Worm (Caenorhabditis elegans) whole organism, late embryonic: ENCODE results near the gene sec-24.2.
"Not testable (repeated sequence)": the region's sequence is repeated elsewhere in the genome, so short reads cannot be mapped to it uniquely, and the experiment has no call there.

Experiments
- C38D4.7 ChIP-seq: fragments of 200-800 bp; sonication (Bioruptor generic); optimal IDR thresholded peaks from 2 replicates; lab custom pipeline; 2018; ENCODE audit warnings: mild to moderate bottlenecking, missing genetic modification characterization, moderate library complexity, missing compliant biosample characterization
- K02D7.2 ChIP-seq: sonication (generic microtip); optimal IDR thresholded peaks from 2 replicates; lab custom pipeline; 2017; ENCODE audit warnings: mild to moderate bottlenecking, missing genetic modification characterization, missing compliant biosample characterization
- ahr-1 ChIP-seq: sonication (generic microtip); optimal IDR thresholded peaks from 2 replicates; lab custom pipeline; 2016; ENCODE audit warnings: missing genetic modification characterization, missing compliant biosample characterization
- ceh-14 ChIP-seq: sonication (generic microtip); optimal IDR thresholded peaks from 2 replicates; lab custom pipeline; 2016; ENCODE audit warnings: missing genotype, missing genetic modification characterization, missing compliant biosample characterization
- ceh-18 ChIP-seq: sonication (generic microtip); optimal IDR thresholded peaks from 2 replicates; lab custom pipeline; 2016; ENCODE audit warnings: missing genetic modification characterization, missing compliant biosample characterization
- ceh-19 ChIP-seq: fragments of 200-800 bp; sonication (Bioruptor generic); optimal IDR thresholded peaks from 2 replicates; lab custom pipeline; 2018; ENCODE audit warnings: mild to moderate bottlenecking, missing genetic modification characterization, missing compliant biosample characterization
- ceh-2 ChIP-seq: sonication (generic microtip); optimal IDR thresholded peaks from 2 replicates; lab custom pipeline; 2016; ENCODE audit warnings: missing genotype, missing genetic modification characterization, missing compliant biosample characterization
- ceh-30 ChIP-seq: fragments of 150-350 bp; optimal IDR thresholded peaks from 2 replicates; lab custom pipeline; 2014; ENCODE audit warnings: missing biosample characterization, missing genetic modification characterization
- ceh-45 ChIP-seq: fragments of 200-800 bp; sonication (Bioruptor generic); IDR thresholded peaks from 2 replicates; pipeline ENCODE4 v1.3.6; 2022; ENCODE audit warnings: missing genetic modification reagents, missing genetic modification characterization, missing compliant biosample characterization
- ceh-48 ChIP-seq: sonication (generic microtip); optimal IDR thresholded peaks from 2 replicates; lab custom pipeline; 2016; ENCODE audit warnings: missing genetic modification characterization, inconsistent platforms, missing compliant biosample characterization
- ceh-6 ChIP-seq: fragments of 200-800 bp; sonication (Bioruptor generic); optimal IDR thresholded peaks from 2 replicates; lab custom pipeline; 2018; ENCODE audit warnings: mild to moderate bottlenecking, missing genetic modification characterization, missing compliant biosample characterization
- ceh-9 ChIP-seq: sonication (generic microtip); optimal IDR thresholded peaks from 2 replicates; lab custom pipeline; 2016; ENCODE audit warnings: mild to moderate bottlenecking, missing genetic modification characterization, inconsistent platforms, missing compliant biosample characterization
- elt-2 ChIP-seq: sonication (generic microtip); optimal IDR thresholded peaks from 2 replicates; lab custom pipeline; 2016; ENCODE audit warnings: missing genetic modification reagents, missing genetic modification characterization, missing compliant biosample characterization
- eyg-1 ChIP-seq: sonication (generic microtip); optimal IDR thresholded peaks from 2 replicates; lab custom pipeline; 2016; ENCODE audit warnings: missing genotype, missing genetic modification characterization, missing compliant biosample characterization
- fkh-6 ChIP-seq: sonication (generic microtip); optimal IDR thresholded peaks from 2 replicates; lab custom pipeline; 2016; ENCODE audit warnings: missing genetic modification characterization, missing compliant biosample characterization
- hlh-30 ChIP-seq: sonication (generic microtip); optimal IDR thresholded peaks from 2 replicates; lab custom pipeline; 2017; ENCODE audit warnings: antibody characterized with exemption, missing genetic modification characterization, missing compliant biosample characterization; ENCODE audit not compliant: insufficient read depth
- hlh-6 ChIP-seq: sonication (generic microtip); optimal IDR thresholded peaks from 2 replicates; lab custom pipeline; 2016; ENCODE audit warnings: missing genotype, missing genetic modification characterization, missing compliant biosample characterization
- hlh-8 ChIP-seq: sonication (generic microtip); optimal IDR thresholded peaks from 2 replicates; lab custom pipeline; 2016; ENCODE audit warnings: missing genotype, missing genetic modification characterization, missing compliant biosample characterization
- lin-11 ChIP-seq: fragments of 200-800 bp; sonication (Bioruptor generic); optimal IDR thresholded peaks from 2 replicates; lab custom pipeline; 2018; ENCODE audit warnings: mild to moderate bottlenecking, missing genetic modification characterization, missing compliant biosample characterization
- madf-2 ChIP-seq: sonication (generic microtip); optimal IDR thresholded peaks from 2 replicates; lab custom pipeline; 2017; ENCODE audit warnings: missing genetic modification characterization, missing compliant biosample characterization
- mec-3 ChIP-seq: sonication (generic microtip); optimal IDR thresholded peaks from 2 replicates; lab custom pipeline; 2016; ENCODE audit warnings: borderline replicate concordance, missing genetic modification characterization, missing compliant biosample characterization
- nfya-1 ChIP-seq: sonication (generic microtip); optimal IDR thresholded peaks from 2 replicates; lab custom pipeline; 2017; ENCODE audit warnings: missing genetic modification characterization, mild to moderate bottlenecking, missing compliant biosample characterization, antibody characterized with exemption, moderate library complexity
- nhr-11 ChIP-seq: fragments of 150-350 bp; optimal IDR thresholded peaks from 2 replicates; lab custom pipeline; 2014; ENCODE audit warnings: missing biosample characterization, missing genetic modification characterization
- nhr-232 ChIP-seq: sonication (generic microtip); optimal IDR thresholded peaks from 2 replicates; lab custom pipeline; 2016; ENCODE audit warnings: missing genetic modification characterization, missing compliant biosample characterization
- npax-4 ChIP-seq: sonication (generic microtip); optimal IDR thresholded peaks from 2 replicates; lab custom pipeline; 2016; ENCODE audit warnings: missing genetic modification characterization, missing compliant biosample characterization
- pax-1 ChIP-seq: fragments of 150-350 bp; optimal IDR thresholded peaks from 2 replicates; lab custom pipeline; 2014; ENCODE audit warnings: missing biosample characterization, missing genetic modification characterization
- pha-2 ChIP-seq: sonication (generic microtip); optimal IDR thresholded peaks from 2 replicates; lab custom pipeline; 2017; ENCODE audit warnings: mild to moderate bottlenecking, missing genetic modification characterization, missing compliant biosample characterization
- pha-4 ChIP-seq: fragments of 150-350 bp; optimal IDR thresholded peaks from 2 replicates; lab custom pipeline; 2018; ENCODE audit warnings: missing biosample characterization, missing genetic modification reagents, missing genetic modification characterization
- pqm-1 ChIP-seq: sonication (generic microtip); optimal IDR thresholded peaks from 2 replicates; lab custom pipeline; 2016; ENCODE audit warnings: missing genetic modification characterization, missing compliant biosample characterization
- pros-1 ChIP-seq: fragments of 150-350 bp; optimal IDR thresholded peaks from 2 replicates; lab custom pipeline; 2014; ENCODE audit warnings: missing biosample characterization, missing genetic modification reagents, missing genetic modification characterization
- ttx-3 ChIP-seq: sonication (generic microtip); optimal IDR thresholded peaks from 2 replicates; lab custom pipeline; 2016; ENCODE audit warnings: missing genetic modification reagents, missing genetic modification characterization, missing compliant biosample characterization
- unc-42 ChIP-seq: sonication (generic microtip); optimal IDR thresholded peaks from 2 replicates; lab custom pipeline; 2016; ENCODE audit warnings: missing genotype, missing genetic modification characterization, missing compliant biosample characterization

The sec-24.2 gene

ce11 chrIV:12334708-12335107, 25.9 kb downstream of the sec-24.2 start:
- TF ChIP-seq ceh-2 (tag; lab: Kevin White, UChicago) (no peak), pha-2 (tag; lab: Kevin White, UChicago) (no peak), unc-42 (tag; lab: Kevin White, UChicago) (no peak)
- TF ChIP-seq, all 69 proteins: peak for 0

- TF ChIP-seq mec-3 (tag; lab: Kevin White, UChicago) = no peak
- no peak for TF ChIP-seq npax-4 (tag; lab: Kevin White, UChicago)
- no peak for TF ChIP-seq pros-1
- no peak for TF ChIP-seq hlh-8 (tag; lab: Kevin White, UChicago)
- TF ChIP-seq ceh-9 = no peak
- no peak for TF ChIP-seq ceh-14
- TF ChIP-seq ceh-48 (tag; lab: Kevin White, UChicago) = no peak
- no peak for TF ChIP-seq fkh-6 (tag; lab: Kevin White, UChicago)
- TF ChIP-seq ceh-2 (tag; lab: Kevin White, UChicago) = no peak
- no peak for TF ChIP-seq nhr-11 (tag; lab: Kevin White, UChicago)
- no peak for TF ChIP-seq elt-2 (tag; lab: Kevin White, UChicago)
- no peak for TF ChIP-seq ceh-30
- TF ChIP-seq ceh-18 (tag; lab: Kevin White, UChicago) = no peak
- no peak for TF ChIP-seq ceh-45 (GFP tag; lab: Robert Waterston, UW)
- no peak for TF ChIP-seq pax-1
- no peak for TF ChIP-seq C38D4.7 (GFP tag; lab: Kevin White, UChicago)
- no peak for TF ChIP-seq lin-11 (tag; lab: Kevin White, UChicago)
- TF ChIP-seq ceh-6 (GFP tag; lab: Kevin White, UChicago) = no peak
Observed at ce11 chrIV:12334142-12334541, 26.4 kb downstream of the sec-24.2 start.

ce11 chrIV:12330840-12331359, 29.7 kb downstream of the sec-24.2 start, which contains the start of gene ufd-1:
TSS of gene ufd-1 (minus strand) at chrIV:12330890.
- no peak for TF ChIP-seq nhr-232
- no peak for TF ChIP-seq hlh-8 (tag; lab: Kevin White, UChicago)
- no peak for TF ChIP-seq eyg-1 (tag; lab: Kevin White, UChicago)
- no peak for TF ChIP-seq ahr-1
- TF ChIP-seq madf-2 = no peak
- no peak for TF ChIP-seq ceh-19 (GFP tag; lab: Kevin White, UChicago)
- no peak for TF ChIP-seq ceh-9
- TF ChIP-seq ceh-48 (tag; lab: Kevin White, UChicago) = no peak

ce11 chrIV:12326932-12327331, 33.7 kb downstream of the sec-24.2 start, which contains the start of gene F19B6.3:
TSS of gene F19B6.3 (plus strand) at chrIV:12327232.
- TF ChIP-seq ttx-3, pha-4, nfya-1 (tag; lab: Kevin White, UChicago): not testable (repeated sequence)

ce11 chrIV:12311597-12311996, 49.0 kb downstream of the sec-24.2 start, which contains the start of gene oac-58:
TSS of gene oac-58 (minus strand) at chrIV:12311697.
- TF ChIP-seq pqm-1 (no peak), madf-2 (no peak), unc-42 (tag; lab: Kevin White, UChicago) (no peak)
- TF ChIP-seq, all 69 proteins: peak for 0

ce11 chrIV:12307720-12308119, 52.9 kb downstream of the sec-24.2 start, which contains the start of gene oac-57:
TSS of gene oac-57 (minus strand) at chrIV:12307820.
- TF ChIP-seq hlh-6 (tag; lab: Kevin White, UChicago) = no peak
- no peak for TF ChIP-seq elt-2 (tag; lab: Kevin White, UChicago)
- TF ChIP-seq K02D7.2 (tag; lab: Kevin White, UChicago) = no peak
- no peak for TF ChIP-seq C38D4.7 (GFP tag; lab: Kevin White, UChicago)
- TF ChIP-seq hlh-30 (tag; lab: Kevin White, UChicago) = no peak
- no peak for TF ChIP-seq ceh-9
- TF ChIP-seq ttx-3 (tag; lab: Kevin White, UChicago) = no peak
- no peak for TF ChIP-seq ceh-30
